Worm (Caenorhabditis elegans) whole organism, L1 larva: ENCODE measurements around the gene nas-10.

ENCODE experiments used
- Y116A8C.19 ChIP-seq: sonication (generic microtip); optimal IDR thresholded peaks from 2 replicates; lab custom pipeline; 2016; ENCODE audit warnings: missing compliant biosample characterization, missing genetic modification characterization, borderline replicate concordance
- aly-2 ChIP-seq: fragments of 150-350 bp; optimal IDR thresholded peaks from 2 replicates; lab custom pipeline; 2014; ENCODE audit warnings: missing biosample characterization, missing genetic modification characterization
- ama-1 ChIP-seq: fragments of 150-350 bp; optimal IDR thresholded peaks from 2 replicates; lab custom pipeline; 2014
- efl-3 ChIP-seq: fragments of 200-800 bp; sonication (Bioruptor generic); optimal IDR thresholded peaks from 2 replicates; lab custom pipeline; 2018; ENCODE audit warnings: mild to moderate bottlenecking, missing genetic modification characterization, missing compliant biosample characterization
- jun-1 ChIP-seq: fragments of 150-350 bp; optimal IDR thresholded peaks from 2 replicates; lab custom pipeline; 2014; ENCODE audit warnings: missing biosample characterization, missing genetic modification reagents, missing genetic modification characterization
- lin-13 ChIP-seq: fragments of 150-350 bp; optimal IDR thresholded peaks from 2 replicates; lab custom pipeline; 2014; ENCODE audit warnings: missing biosample characterization, missing genetic modification reagents, missing genetic modification characterization
- lsy-2 ChIP-seq, 2 experiments: fragments of 150-350 bp; optimal IDR thresholded peaks; 2 replicates each; lab custom pipeline; 2014; ENCODE audit warnings: missing biosample characterization in 2 of 2, missing genetic modification characterization in 2 of 2
- mab-9 ChIP-seq: fragments of 200-800 bp; sonication (Bioruptor generic); IDR thresholded peaks from 2 replicates; pipeline ENCODE4 v1.3.6; 2022; ENCODE audit warnings: missing genetic modification reagents, missing genetic modification characterization, missing compliant biosample characterization
- nhr-11 ChIP-seq: fragments of 150-350 bp; optimal IDR thresholded peaks from 2 replicates; lab custom pipeline; 2014; ENCODE audit warnings: missing biosample characterization, missing genetic modification characterization
- nhr-12 ChIP-seq: sonication (generic microtip); optimal IDR thresholded peaks from 2 replicates; lab custom pipeline; 2017; ENCODE audit warnings: missing biosample characterization, missing genetic modification characterization
- nhr-76 ChIP-seq: sonication (generic microtip); optimal IDR thresholded peaks from 2 replicates; lab custom pipeline; 2017; ENCODE audit warnings: missing biosample characterization, missing genetic modification characterization
- skn-1 ChIP-seq: fragments of 150-350 bp; optimal IDR thresholded peaks from 2 replicates; lab custom pipeline; 2014; ENCODE audit warnings: missing biosample characterization, missing genetic modification characterization
- sox-4 ChIP-seq: sonication (generic microtip); optimal IDR thresholded peaks from 2 replicates; lab custom pipeline; 2016; ENCODE audit warnings: missing genetic modification characterization, missing compliant biosample characterization
- unc-62 ChIP-seq: fragments of 150-350 bp; optimal IDR thresholded peaks from 2 replicates; lab custom pipeline; 2014; ENCODE audit warnings: missing biosample characterization, missing genetic modification reagents, missing genetic modification characterization

- no peak for TF ChIP-seq ama-1 (lab: Kevin White, UChicago)
- no peak for TF ChIP-seq efl-3 (GFP tag; lab: Kevin White, UChicago)
- TF ChIP-seq Y116A8C.19 (tag; lab: Kevin White, UChicago), result no peak
- TF ChIP-seq unc-62 (GFP tag; lab: Kevin White, UChicago), result no peak
- no peak for TF ChIP-seq skn-1 (tag; lab: Kevin White, UChicago)
- TF ChIP-seq nhr-11, result no peak
- TF ChIP-seq nhr-76 (tag; lab: Kevin White, UChicago), result no peak
- TF ChIP-seq sox-4 (tag; lab: Kevin White, UChicago), result no peak
- TF ChIP-seq lsy-2 (tag; optimal IDR thresholded peaks at IDR 0.05; lab: Kevin White, UChicago), result no peak
- no peak for TF ChIP-seq aly-2 (tag; lab: Kevin White, UChicago)
- no peak for TF ChIP-seq lin-13 (GFP tag; lab: Kevin White, UChicago)
- no peak for TF ChIP-seq nhr-12 (tag; lab: Kevin White, UChicago)
- TF ChIP-seq jun-1 (tag; lab: Kevin White, UChicago), result no peak
- TF ChIP-seq mab-9, result no peak
These were observed 4.4 kb upstream of the nas-10 start, which contains the start of gene K09C8.9 for ce11 chrX:10967698-10968097.
